Fruit fly (Drosophila melanogaster): ENCODE measurements around the gene CG12607.

DNA sequence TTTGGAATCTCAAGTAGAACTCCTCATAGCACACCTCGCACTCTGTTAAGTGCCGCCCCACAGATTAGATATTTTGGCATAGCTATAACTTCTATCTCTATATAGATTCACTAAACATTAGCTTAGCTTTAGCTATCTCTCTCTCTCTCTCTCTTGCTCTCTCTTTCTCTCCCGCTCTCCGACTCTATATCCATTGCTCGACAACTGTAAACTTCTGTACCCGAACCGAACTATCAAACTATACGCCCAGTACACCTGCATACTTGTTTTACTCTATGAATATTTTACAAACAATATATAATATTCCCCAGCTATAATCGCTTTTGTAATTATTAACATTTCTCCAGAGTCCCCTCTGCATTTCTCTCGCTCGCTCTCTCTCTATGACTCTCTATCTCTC, 16.0 kb upstream of the CG12607 start:
- TF ChIP-seq CG12768 (GFP tag; optimal IDR thresholded peaks at IDR 0.05) = no peak
- TF ChIP-seq kay (GFP tag; ENCODE audit: borderline replicate concordance) = no peak
- TF ChIP-seq toe (GFP tag; optimal IDR thresholded peaks at IDR 0.05) = no peak
- no peak for TF ChIP-seq ovo (GFP tag; optimal IDR thresholded peaks at IDR 0.05)
- TF ChIP-seq CG7045 (GFP tag; optimal IDR thresholded peaks at IDR 0.05) = no peak
- no peak for TF ChIP-seq CG14711 (tag; optimal IDR thresholded peaks at IDR 0.05)
- no peak for TF ChIP-seq pad (GFP tag; optimal IDR thresholded peaks at IDR 0.05)
- TF ChIP-seq tj (GFP tag; optimal IDR thresholded peaks at IDR 0.05) = no peak
- TF ChIP-seq cic (GFP tag; optimal IDR thresholded peaks at IDR 0.05) = no peak
- no peak for TF ChIP-seq CG33017 (tag; optimal IDR thresholded peaks at IDR 0.05)
- no peak for TF ChIP-seq Crg-1 (GFP tag; optimal IDR thresholded peaks at IDR 0.05)
- TF ChIP-seq bab1 (GFP tag; optimal IDR thresholded peaks at IDR 0.05) = no peak

Data from whole organism, adult.